Worm (Caenorhabditis elegans) whole organism, L1 larva: ENCODE results near the gene hsp-16.41.

Source experiments
- ama-1 ChIP-seq: fragments of 150-350 bp; optimal IDR thresholded peaks from 2 replicates; lab custom pipeline; 2014
- ceh-82 ChIP-seq, 3 experiments: fragments of 150-350 bp in 1 of 3; sonication (generic microtip) in 2 of 3; optimal IDR thresholded peaks; 2 replicates each; lab custom pipeline; 2014 to 2017; ENCODE audit warnings: missing biosample characterization in 3 of 3, missing genetic modification characterization in 3 of 3
- elt-2 ChIP-seq: sonication (generic microtip); optimal IDR thresholded peaks from 2 replicates; lab custom pipeline; 2016; ENCODE audit warnings: missing genetic modification characterization, mild to moderate bottlenecking, inconsistent platforms, missing compliant biosample characterization, missing genetic modification reagents
- elt-3 ChIP-seq, 6 experiments: fragments of 150-350 bp in 1 of 6; sonication (generic microtip); optimal IDR thresholded peaks; 2 replicates each; lab custom pipeline; 2017 to 2018; ENCODE audit warnings: missing biosample characterization in 6 of 6, missing genetic modification characterization in 6 of 6, inconsistent platforms in 1 of 6
- lin-14 ChIP-seq: fragments of 200-800 bp; sonication (Bioruptor generic); optimal IDR thresholded peaks from 2 replicates; lab custom pipeline; 2018; ENCODE audit warnings: mild to moderate bottlenecking, missing genetic modification characterization, moderate library complexity, missing compliant biosample characterization
- mdl-1 ChIP-seq, 2 experiments: fragments of 150-350 bp; optimal IDR thresholded peaks; 2 replicates each; lab custom pipeline; 2014 to 2017; ENCODE audit warnings: missing biosample characterization in 2 of 2, missing genetic modification characterization in 2 of 2, inconsistent platforms in 1 of 2
- nhr-11 ChIP-seq: fragments of 150-350 bp; optimal IDR thresholded peaks from 2 replicates; lab custom pipeline; 2014; ENCODE audit warnings: missing biosample characterization, missing genetic modification characterization
- nhr-19 ChIP-seq: fragments of 200-800 bp; sonication (Bioruptor generic); conservative IDR thresholded peaks from 2 replicates; pipeline ENCODE4 v1.3.6; 2022; ENCODE audit warnings: missing genetic modification characterization, missing compliant biosample characterization
- tbx-2 ChIP-seq: sonication (generic microtip); optimal IDR thresholded peaks from 2 replicates; lab custom pipeline; 2016; ENCODE audit warnings: missing genetic modification characterization, missing compliant biosample characterization
- tlp-1 ChIP-seq: fragments of 150-350 bp; optimal IDR thresholded peaks from 2 replicates; lab custom pipeline; 2014; ENCODE audit warnings: missing biosample characterization, missing genetic modification characterization
- unc-62 ChIP-seq: fragments of 150-350 bp; optimal IDR thresholded peaks from 2 replicates; lab custom pipeline; 2014; ENCODE audit warnings: missing biosample characterization, missing genetic modification reagents, missing genetic modification characterization
- vab-15 ChIP-seq: sonication (generic microtip); optimal IDR thresholded peaks from 2 replicates; lab custom pipeline; 2017; ENCODE audit warnings: missing genotype, mild to moderate bottlenecking, missing genetic modification characterization, missing compliant biosample characterization
- xbp-1 ChIP-seq: sonication (generic microtip); optimal IDR thresholded peaks from 2 replicates; lab custom pipeline; 2016; ENCODE audit warnings: missing genetic modification characterization, missing compliant biosample characterization
- zag-1 ChIP-seq: fragments of 150-350 bp; optimal IDR thresholded peaks from 2 replicates; lab custom pipeline; 2014; ENCODE audit warnings: missing biosample characterization, missing genetic modification characterization

- TF ChIP-seq nhr-11 = no peak
- no peak for TF ChIP-seq zag-1 (tag; lab: Kevin White, UChicago)
- TF ChIP-seq unc-62 (GFP tag; lab: Kevin White, UChicago) = no peak
- no peak for TF ChIP-seq ama-1
- TF ChIP-seq lin-14 = no peak
- TF ChIP-seq elt-3 (tag; optimal IDR thresholded peaks at IDR 0.05; lab: Kevin White, UChicago) = no peak
- TF ChIP-seq nhr-19 (GFP tag; lab: Robert Waterston, UW) = no peak
- TF ChIP-seq tbx-2 (tag; lab: Kevin White, UChicago) = no peak
- TF ChIP-seq vab-15 = no peak
- no peak for TF ChIP-seq xbp-1
- TF ChIP-seq tlp-1 (tag; lab: Kevin White, UChicago) = no peak
- TF ChIP-seq mdl-1 (tag; optimal IDR thresholded peaks at IDR 0.05; lab: Kevin White, UChicago) = no peak
- no peak for TF ChIP-seq elt-2 (tag; lab: Kevin White, UChicago)
- TF ChIP-seq ceh-82 (tag; optimal IDR thresholded peaks at IDR 0.05; lab: Kevin White, UChicago) = no peak
Measured at ce11 chrV:1824528-1824927, 19.6 kb downstream of the hsp-16.41 start.
